Worm (Caenorhabditis elegans) whole organism, L2 larva: ENCODE data around the gene F35G2.1.

Source experiments
- alr-1 ChIP-seq: fragments of 150-350 bp; optimal IDR thresholded peaks from 2 replicates; lab custom pipeline; 2014; ENCODE audit warnings: missing biosample characterization, missing genetic modification characterization
- aly-2 ChIP-seq: fragments of 150-350 bp; optimal IDR thresholded peaks from 2 replicates; lab custom pipeline; 2014; ENCODE audit warnings: missing biosample characterization, missing genetic modification characterization
- mdl-1 ChIP-seq, 2 experiments: fragments of 150-350 bp in 1 of 2; sonication (generic microtip) in 1 of 2; optimal IDR thresholded peaks; 2 replicates each; lab custom pipeline; 2017; ENCODE audit warnings: missing biosample characterization in 2 of 2, missing genetic modification characterization in 2 of 2
- sma-3 ChIP-seq: sonication (generic microtip); optimal IDR thresholded peaks from 2 replicates; lab custom pipeline; 2016; ENCODE audit warnings: missing genetic modification reagents, missing genetic modification characterization, missing compliant biosample characterization
- snpc-4 ChIP-seq: fragments of 150-350 bp; optimal IDR thresholded peaks from 2 replicates; lab custom pipeline; 2014; ENCODE audit warnings: missing biosample characterization, missing genetic modification characterization

DNA sequence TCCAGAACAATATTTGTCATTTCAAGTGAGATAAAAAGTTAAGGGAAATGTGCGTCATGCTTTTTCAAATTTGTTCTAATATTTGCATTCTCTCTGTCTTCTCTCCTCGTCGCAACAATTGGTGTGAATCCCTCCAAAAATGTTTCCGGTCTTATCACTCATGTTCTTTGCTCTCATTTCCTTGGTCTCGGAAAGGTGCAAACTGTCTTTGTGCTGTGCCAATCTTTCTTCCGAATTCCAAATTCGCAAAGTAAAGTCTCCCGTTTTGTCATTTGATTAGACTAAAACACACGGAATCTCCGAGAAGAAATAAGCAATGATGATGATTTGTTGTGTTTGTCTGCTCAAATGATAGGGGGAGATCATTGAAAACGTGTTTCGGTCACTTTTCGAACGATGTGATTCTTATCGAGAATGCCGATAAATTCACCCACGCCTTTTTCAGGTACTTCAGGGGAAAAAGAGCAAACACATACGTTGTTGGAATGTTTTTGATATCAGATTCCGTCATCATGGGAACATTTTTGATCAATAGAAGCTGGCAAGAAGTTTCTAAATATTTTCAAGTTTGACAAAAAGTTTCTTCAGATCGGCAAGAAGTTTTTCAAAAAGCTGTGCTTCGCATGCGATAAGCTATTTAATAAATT is 37.5 kb upstream of the F35G2.1 start:
- no peak for TF ChIP-seq sma-3
- TF ChIP-seq alr-1 = no peak
- no peak for TF ChIP-seq aly-2 (tag; lab: Kevin White, UChicago)
- no peak for TF ChIP-seq mdl-1 (tag; optimal IDR thresholded peaks at IDR 0.05; lab: Kevin White, UChicago)
- TF ChIP-seq snpc-4 = no peak
